Fruit fly (Drosophila melanogaster) whole organism, embryonic: ENCODE data around the gene Gart.

Experiments used
- Aef1 ChIP-seq: fragments of 200-800 bp; sonication (Bioruptor generic); IDR thresholded peaks from 3 replicates; pipeline ENCODE4 v1.3.6; 2022; ENCODE audit warnings: missing biosample characterization, missing genetic modification characterization
- Asciz ChIP-seq: fragments of 200-800 bp; sonication (Bioruptor generic); optimal IDR thresholded peaks from 2 replicates; lab custom pipeline; 2017; ENCODE audit warnings: missing biosample characterization, mild to moderate bottlenecking, missing genetic modification characterization, missing genetic modification reagents
- BEAF-32 ChIP-seq: fragments of 200-800 bp; sonication (Bioruptor generic); optimal IDR thresholded peaks from 3 replicates; lab custom pipeline; 2017; ENCODE audit warnings: missing biosample characterization, missing genetic modification characterization, mild to moderate bottlenecking, moderate library complexity, missing genetic modification reagents
- Blimp-1 ChIP-seq: fragments of 200-800 bp; sonication (Bioruptor generic); optimal IDR thresholded peaks from 3 replicates; lab custom pipeline; 2018; ENCODE audit warnings: missing biosample characterization, missing genetic modification characterization, mild to moderate bottlenecking, moderate library complexity, missing genetic modification reagents
- CG11456 ChIP-seq: fragments of 200-800 bp; sonication (Bioruptor generic); IDR thresholded peaks from 3 replicates; pipeline ENCODE4 v1.3.6; 2022; ENCODE audit warnings: missing biosample characterization, missing genetic modification characterization
- CG11560 ChIP-seq: fragments of 200-800 bp; sonication (Bioruptor generic); IDR thresholded peaks from 3 replicates; pipeline ENCODE4 v1.3.6; 2022; ENCODE audit warnings: missing biosample characterization, missing genetic modification characterization
- CG12942 ChIP-seq: fragments of 200-800 bp; sonication (Bioruptor generic); optimal IDR thresholded peaks from 3 replicates; lab custom pipeline; 2016; ENCODE audit warnings: missing biosample characterization, missing genetic modification characterization
- CG13624 ChIP-seq: fragments of 200-800 bp; sonication (Bioruptor generic); optimal IDR thresholded peaks from 2 replicates; lab custom pipeline; 2016; ENCODE audit warnings: missing biosample characterization, missing genetic modification characterization
- CG15269 ChIP-seq: fragments of 200-800 bp; sonication (Bioruptor generic); optimal IDR thresholded peaks from 2 replicates; lab custom pipeline; 2018; ENCODE audit warnings: missing biosample characterization, mild to moderate bottlenecking, missing genetic modification characterization, moderate library complexity
- CG15479 ChIP-seq: fragments of 200-800 bp; sonication (Bioruptor generic); optimal IDR thresholded peaks from 3 replicates; lab custom pipeline; 2019; ENCODE audit warnings: missing biosample characterization, mild to moderate bottlenecking, missing genetic modification characterization, moderate library complexity
- CG17359 ChIP-seq: fragments of 200-800 bp; sonication (Bioruptor generic); optimal IDR thresholded peaks from 3 replicates; lab custom pipeline; 2018; ENCODE audit warnings: missing biosample characterization, mild to moderate bottlenecking, missing genetic modification characterization, moderate library complexity
- CG17385 ChIP-seq: fragments of 200-800 bp; sonication (Bioruptor generic); optimal IDR thresholded peaks from 3 replicates; lab custom pipeline; 2018; ENCODE audit warnings: missing biosample characterization, mild to moderate bottlenecking, missing genetic modification characterization
- CG17568 ChIP-seq: fragments of 200-800 bp; sonication (Bioruptor generic); optimal IDR thresholded peaks from 2 replicates; lab custom pipeline; 2018; ENCODE audit warnings: missing biosample characterization, mild to moderate bottlenecking, missing genetic modification characterization, moderate library complexity
- CG17612 ChIP-seq: fragments of 200-800 bp; sonication (Bioruptor generic); IDR thresholded peaks from 2 replicates; pipeline ENCODE4 v1.3.6; 2022; ENCODE audit warnings: missing biosample characterization, missing genetic modification characterization
- CG17912 ChIP-seq: fragments of 200-800 bp; sonication (Bioruptor generic); optimal IDR thresholded peaks from 2 replicates; lab custom pipeline; 2018; ENCODE audit warnings: missing biosample characterization, mild to moderate bottlenecking, missing genetic modification characterization
- CG2678 ChIP-seq: fragments of 200-800 bp; sonication (Bioruptor generic); optimal IDR thresholded peaks from 3 replicates; lab custom pipeline; 2019; ENCODE audit warnings: missing biosample characterization, mild to moderate bottlenecking, missing genetic modification characterization, moderate library complexity
- CG3995 ChIP-seq: fragments of 200-800 bp; sonication (Bioruptor generic); optimal IDR thresholded peaks from 3 replicates; lab custom pipeline; 2016; ENCODE audit warnings: missing biosample characterization, missing genetic modification characterization
- CG6791 ChIP-seq: fragments of 200-800 bp; sonication (Bioruptor generic); IDR thresholded peaks from 3 replicates; pipeline ENCODE4 v1.3.6; 2022; ENCODE audit warnings: missing biosample characterization, missing genetic modification characterization; ENCODE audit not compliant: partially characterized antibody
- CG6813 ChIP-seq: fragments of 200-800 bp; sonication (Bioruptor generic); optimal IDR thresholded peaks from 2 replicates; lab custom pipeline; 2017; ENCODE audit warnings: missing biosample characterization, missing genetic modification characterization, mild to moderate bottlenecking, moderate library complexity, missing genetic modification reagents
- CG8359 ChIP-seq: fragments of 200-800 bp; sonication (Bioruptor generic); optimal IDR thresholded peaks from 2 replicates; lab custom pipeline; 2017; ENCODE audit warnings: missing biosample characterization, mild to moderate bottlenecking, missing genetic modification characterization, borderline replicate concordance
- CG9609 ChIP-seq: fragments of 200-800 bp; sonication (Bioruptor generic); optimal IDR thresholded peaks from 3 replicates; lab custom pipeline; 2016; ENCODE audit warnings: missing biosample characterization, missing genetic modification characterization
- CHES-1-like ChIP-seq: fragments of 200-800 bp; sonication (Bioruptor generic); optimal IDR thresholded peaks from 2 replicates; lab custom pipeline; 2016; ENCODE audit warnings: missing biosample characterization, missing genetic modification characterization
- CTCF ChIP-seq: fragments of 200-800 bp; sonication (Bioruptor generic); optimal IDR thresholded peaks from 2 replicates; lab custom pipeline; 2017; ENCODE audit warnings: missing biosample characterization, mild to moderate bottlenecking, missing genetic modification characterization, moderate library complexity
- Dip2 ChIP-seq: fragments of 200-800 bp; sonication (Bioruptor generic); IDR thresholded peaks from 2 replicates; pipeline ENCODE4 v1.3.6; 2022; ENCODE audit warnings: missing biosample characterization, missing genetic modification characterization
- HLH4C ChIP-seq: fragments of 200-800 bp; sonication (Bioruptor generic); IDR thresholded peaks from 3 replicates; pipeline ENCODE4 v1.3.6; 2022; ENCODE audit warnings: missing biosample characterization, missing genetic modification characterization; ENCODE audit not compliant: partially characterized antibody
- Hey ChIP-seq: fragments of 200-800 bp; sonication (Bioruptor generic); optimal IDR thresholded peaks from 3 replicates; lab custom pipeline; 2018; ENCODE audit warnings: missing biosample characterization, mild to moderate bottlenecking, missing genetic modification characterization
- Hmr ChIP-seq: fragments of 200-800 bp; sonication (Bioruptor generic); optimal IDR thresholded peaks from 3 replicates; lab custom pipeline; 2017; ENCODE audit warnings: mild to moderate bottlenecking, missing biosample characterization, missing genetic modification reagents, missing genetic modification characterization
- Jarid2 ChIP-seq: fragments of 200-800 bp; sonication (Bioruptor generic); optimal IDR thresholded peaks from 3 replicates; lab custom pipeline; 2017; ENCODE audit warnings: mild to moderate bottlenecking, missing biosample characterization, missing genetic modification reagents, missing genetic modification characterization
- Oli ChIP-seq: fragments of 200-800 bp; sonication (Bioruptor generic); optimal IDR thresholded peaks from 2 replicates; lab custom pipeline; 2018; ENCODE audit warnings: missing biosample characterization, mild to moderate bottlenecking, missing genetic modification characterization, moderate library complexity
- Poxn ChIP-seq: fragments of 200-800 bp; sonication (Bioruptor generic); IDR thresholded peaks from 2 replicates; pipeline ENCODE4 v1.3.6; 2022; ENCODE audit warnings: missing biosample characterization, missing genetic modification characterization
- Side ChIP-seq: fragments of 200-800 bp; sonication (Bioruptor generic); optimal IDR thresholded peaks from 2 replicates; lab custom pipeline; 2016; ENCODE audit warnings: missing biosample characterization, missing genetic modification characterization
- bigmax ChIP-seq: fragments of 200-800 bp; sonication (Bioruptor generic); optimal IDR thresholded peaks from 2 replicates; lab custom pipeline; 2018; ENCODE audit warnings: missing biosample characterization, mild to moderate bottlenecking, missing genetic modification characterization
- chn ChIP-seq: fragments of 200-800 bp; sonication (Bioruptor generic); optimal IDR thresholded peaks from 2 replicates; lab custom pipeline; 2016; ENCODE audit warnings: missing biosample characterization, missing genetic modification characterization
- en ChIP-seq: fragments of 200-800 bp; sonication (Bioruptor generic); optimal IDR thresholded peaks from 2 replicates; lab custom pipeline; 2016; ENCODE audit warnings: missing biosample characterization, missing genetic modification characterization
- gcm ChIP-seq: fragments of 200-800 bp; sonication (Bioruptor generic); optimal IDR thresholded peaks from 2 replicates; lab custom pipeline; 2019; ENCODE audit warnings: missing biosample characterization, mild to moderate bottlenecking, missing genetic modification characterization, moderate library complexity
- hbn ChIP-seq: fragments of 200-800 bp; sonication (Bioruptor generic); IDR thresholded peaks from 2 replicates; pipeline ENCODE4 v1.3.6; 2022; ENCODE audit warnings: missing biosample characterization, missing genetic modification characterization; ENCODE audit not compliant: partially characterized antibody
- klu ChIP-seq: fragments of 200-800 bp; sonication (Bioruptor generic); IDR thresholded peaks from 2 replicates; pipeline ENCODE4 v1.3.6; 2022; ENCODE audit warnings: missing biosample characterization, missing genetic modification characterization
- mam ChIP-seq: fragments of 200-800 bp; sonication (Bioruptor generic); optimal IDR thresholded peaks from 3 replicates; lab custom pipeline; 2016; ENCODE audit warnings: missing biosample characterization, missing genetic modification characterization
- mld ChIP-seq: fragments of 200-800 bp; sonication (Bioruptor generic); IDR thresholded peaks from 3 replicates; pipeline ENCODE4 v1.3.6; 2022; ENCODE audit warnings: missing biosample characterization, missing genetic modification characterization; ENCODE audit not compliant: partially characterized antibody
- nerfin-2 ChIP-seq: fragments of 200-800 bp; sonication (Bioruptor generic); IDR thresholded peaks from 2 replicates; pipeline ENCODE4 v1.3.6; 2022; ENCODE audit warnings: missing biosample characterization, missing genetic modification characterization; ENCODE audit not compliant: partially characterized antibody
- oc ChIP-seq: fragments of 200-800 bp; sonication (Bioruptor generic); optimal IDR thresholded peaks from 2 replicates; lab custom pipeline; 2018; ENCODE audit warnings: missing biosample characterization, mild to moderate bottlenecking, missing genetic modification characterization, moderate library complexity
- onecut ChIP-seq: fragments of 200-800 bp; sonication (Bioruptor generic); IDR thresholded peaks from 2 replicates; pipeline ENCODE4 v1.3.6; 2022; ENCODE audit warnings: missing biosample characterization, missing genetic modification characterization
- p53 ChIP-seq: fragments of 200-800 bp; sonication (Bioruptor generic); optimal IDR thresholded peaks from 2 replicates; lab custom pipeline; 2016; ENCODE audit warnings: missing biosample characterization, missing genetic modification characterization
- rib ChIP-seq: fragments of 200-800 bp; sonication (Bioruptor generic); IDR thresholded peaks from 2 replicates; pipeline ENCODE4 v1.3.6; 2022; ENCODE audit warnings: missing biosample characterization, missing genetic modification characterization
- schlank ChIP-seq: fragments of 200-800 bp; sonication (Bioruptor generic); optimal IDR thresholded peaks from 2 replicates; lab custom pipeline; 2018; ENCODE audit warnings: missing biosample characterization, mild to moderate bottlenecking, missing genetic modification characterization
- scrt ChIP-seq: fragments of 200-800 bp; sonication (Bioruptor generic); optimal IDR thresholded peaks from 2 replicates; lab custom pipeline; 2018; ENCODE audit warnings: missing biosample characterization, mild to moderate bottlenecking, missing genetic modification characterization, moderate library complexity
- sim ChIP-seq: fragments of 200-800 bp; sonication (Bioruptor generic); IDR thresholded peaks from 2 replicates; pipeline ENCODE4 v1.3.6; 2022; ENCODE audit warnings: missing biosample characterization, missing genetic modification characterization
- tna ChIP-seq: fragments of 200-800 bp; sonication (Bioruptor generic); IDR thresholded peaks from 2 replicates; pipeline ENCODE4 v1.3.6; 2022; ENCODE audit warnings: missing biosample characterization, missing genetic modification characterization; ENCODE audit not compliant: partially characterized antibody
- unc-4 ChIP-seq: fragments of 200-800 bp; sonication (Bioruptor generic); IDR thresholded peaks from 2 replicates; pipeline ENCODE4 v1.3.6; 2022; ENCODE audit warnings: missing biosample characterization, missing genetic modification characterization; ENCODE audit not compliant: partially characterized antibody
- wdn ChIP-seq: fragments of 200-800 bp; sonication (Bioruptor generic); IDR thresholded peaks from 2 replicates; pipeline ENCODE4 v1.3.6; 2022; ENCODE audit warnings: missing biosample characterization, missing genetic modification characterization

Gene Gart

dm6 chr2L:7033100-7033675, 9.5 kb upstream of the Gart start (continued):
- TF ChIP-seq CG15479 (GFP tag; lab: Kevin White, UChicago) (no peak), CG17912 (GFP tag; lab: Kevin White, UChicago) (peak; percentile 34), CG6791 (GFP tag; lab: Robert Waterston, UW) (no peak), CTCF (GFP tag; lab: Kevin White, UChicago) (no peak), CG17359 (peak; percentile 49), CG12942 (GFP tag; lab: Kevin White, UChicago) (no peak), nerfin-2 (GFP tag; lab: Robert Waterston, UW) (no peak), CG11456 (GFP tag; lab: Robert Waterston, UW) (no peak; the same call in 2 of the 3 replicates), schlank (tag; lab: Kevin White, UChicago) (no peak), en (GFP tag; lab: Kevin White, UChicago) (no peak), tna (GFP tag; lab: Robert Waterston, UW) (no peak), CG9609 (GFP tag; lab: Kevin White, UChicago) (no peak), Blimp-1 (GFP tag; lab: Kevin White, UChicago) (no peak), gcm (GFP tag; lab: Kevin White, UChicago) (no peak), CG17385 (GFP tag; lab: Kevin White, UChicago) (peak; percentile 21), BEAF-32 (GFP tag; lab: Kevin White, UChicago) (no peak), klu (GFP tag; lab: Robert Waterston, UW) (no peak), Hey (tag; lab: Kevin White, UChicago) (no peak), rib (GFP tag; lab: Robert Waterston, UW) (peak; percentile 40; the same call in 1 of the 2 replicates), oc (no peak), CG17568 (peak; percentile 8), mam (GFP tag; lab: Kevin White, UChicago) (peak; percentile 59), Oli (tag; lab: Kevin White, UChicago) (no peak), CG13624 (GFP tag; lab: Kevin White, UChicago) (peak; percentile 60), wdn (no peak), p53 (GFP tag; lab: Kevin White, UChicago) (no peak), Aef1 (peak; percentile 21; the same call in 1 of the 3 replicates), Hmr (GFP tag; lab: Kevin White, UChicago) (no peak), scrt (GFP tag; lab: Kevin White, UChicago) (no peak), CG2678 (no peak), CG6813 (no peak), Dip2 (GFP tag; lab: Robert Waterston, UW) (no peak), onecut (GFP tag; lab: Robert Waterston, UW) (peak; percentile 82), unc-4 (no peak), sim (GFP tag; lab: Robert Waterston, UW) (0 out of 2 replicates have a peak, but pooled peaks have one; percentile 19), Side (GFP tag; lab: Kevin White, UChicago) (peak; percentile 15), Asciz (GFP tag; lab: Kevin White, UChicago) (peak; percentile 18), CG3995 (no peak), CG8359 (GFP tag; lab: Kevin White, UChicago) (no peak), HLH4C (GFP tag; lab: Robert Waterston, UW) (no peak), Poxn (GFP tag; lab: Robert Waterston, UW) (no peak), hbn (GFP tag; lab: Robert Waterston, UW) (no peak), CG11560 (tag; lab: Robert Waterston, UW) (no peak), CHES-1-like (GFP tag; lab: Kevin White, UChicago) (peak; percentile 6), Jarid2 (GFP tag; lab: Kevin White, UChicago) (no peak), CG15269 (peak; percentile 47), chn (GFP tag; lab: Kevin White, UChicago) (no peak), CG17612 (GFP tag; lab: Robert Waterston, UW) (no peak), mld (GFP tag; lab: Robert Waterston, UW) (no peak), bigmax (GFP tag; lab: Kevin White, UChicago) (no peak)
